Fruit fly (Drosophila melanogaster) Kc167 (cell line): ENCODE data around the gene Or19a.

ENCODE experiments used
- h ChIP-seq: fragments of >200 bp; optimal IDR thresholded peaks from 3 replicates; lab custom pipeline; 2018; ENCODE audit warnings: missing external identifiers
- insv ChIP-seq: fragments of >200 bp; optimal IDR thresholded peaks from 3 replicates; lab custom pipeline; 2018; ENCODE audit warnings: missing external identifiers
- psq ChIP-seq: fragments of >200 bp; optimal IDR thresholded peaks from 2 replicates; lab custom pipeline; 2017; ENCODE audit warnings: missing external identifiers

- no peak for TF ChIP-seq psq (lab: Kevin White, UChicago)
- TF ChIP-seq h = no peak
- TF ChIP-seq insv (lab: Kevin White, UChicago) = no peak
Measured at dm6 chrX:20110475-20110874, 32.5 kb downstream of the Or19a start, which contains the start of gene karr.
